Fruit fly (Drosophila melanogaster) whole organism, embryonic: ENCODE results near the gene mRpL39.

Source experiments
- Awh ChIP-seq: fragments of 200-800 bp; sonication (Bioruptor generic); IDR thresholded peaks from 2 replicates; pipeline ENCODE4, ENCODE4 v1.3.6; 2022; ENCODE audit warnings: missing biosample characterization, missing genetic modification characterization
- CG10209 ChIP-seq: fragments of 200-800 bp; sonication (Bioruptor generic); optimal IDR thresholded peaks from 3 replicates; lab custom pipeline; 2017; ENCODE audit warnings: missing biosample characterization, mild to moderate bottlenecking, missing genetic modification characterization, missing genetic modification reagents
- CG10654 ChIP-seq: fragments of 200-800 bp; sonication (Bioruptor generic); optimal IDR thresholded peaks from 2 replicates; lab custom pipeline; 2016; ENCODE audit warnings: missing biosample characterization, missing genetic modification characterization
- CG11085 ChIP-seq: fragments of 200-800 bp; sonication (Bioruptor generic); IDR thresholded peaks from 2 replicates; pipeline ENCODE4 v1.3.6; 2022; ENCODE audit warnings: missing biosample characterization, missing genetic modification characterization
- CG12071 ChIP-seq: fragments of 200-800 bp; sonication (Bioruptor generic); optimal IDR thresholded peaks from 3 replicates; lab custom pipeline; 2018; ENCODE audit warnings: missing biosample characterization, mild to moderate bottlenecking, missing genetic modification characterization
- CG12155 ChIP-seq: fragments of 200-800 bp; sonication (Bioruptor generic); optimal IDR thresholded peaks from 3 replicates; lab custom pipeline; 2016; ENCODE audit warnings: missing biosample characterization, missing genetic modification characterization
- CG15601 ChIP-seq: fragments of 200-800 bp; sonication (Bioruptor generic); optimal IDR thresholded peaks from 3 replicates; lab custom pipeline; 2019; ENCODE audit warnings: missing biosample characterization, mild to moderate bottlenecking, missing genetic modification characterization, moderate library complexity
- CG16863 ChIP-seq: fragments of 200-800 bp; sonication (Bioruptor generic); optimal IDR thresholded peaks from 3 replicates; lab custom pipeline; 2016; ENCODE audit warnings: missing biosample characterization, missing genetic modification characterization
- CG17385 ChIP-seq: fragments of 200-800 bp; sonication (Bioruptor generic); optimal IDR thresholded peaks from 3 replicates; lab custom pipeline; 2018; ENCODE audit warnings: missing biosample characterization, mild to moderate bottlenecking, missing genetic modification characterization
- CG2712 ChIP-seq: fragments of 200-800 bp; optimal IDR thresholded peaks from 3 replicates; lab custom pipeline; 2019; ENCODE audit warnings: missing biosample characterization, mild to moderate bottlenecking, missing genetic modification characterization, moderate library complexity
- CG30403 ChIP-seq: fragments of 200-800 bp; sonication (Bioruptor generic); optimal IDR thresholded peaks from 3 replicates; lab custom pipeline; 2016; ENCODE audit warnings: missing biosample characterization, missing genetic modification characterization
- CG32532 ChIP-seq: fragments of 200-800 bp; sonication (Bioruptor generic); IDR thresholded peaks from 2 replicates; pipeline ENCODE4 v1.3.6; 2022; ENCODE audit warnings: missing biosample characterization, missing genetic modification characterization
- CG3847 ChIP-seq: fragments of 200-800 bp; sonication (Bioruptor generic); IDR thresholded peaks from 2 replicates; pipeline ENCODE4 v1.3.6; 2022; ENCODE audit warnings: missing biosample characterization, missing genetic modification characterization
- CG7745 ChIP-seq: fragments of 200-800 bp; sonication (Bioruptor generic); optimal IDR thresholded peaks from 2 replicates; lab custom pipeline; 2018; ENCODE audit warnings: missing biosample characterization, mild to moderate bottlenecking, missing genetic modification characterization, moderate library complexity
- CG8290 ChIP-seq, 3 experiments: fragments of 200-800 bp; sonication (Bioruptor generic); optimal IDR thresholded peaks; 2 replicates each; lab custom pipeline; 2016 to 2019; ENCODE audit warnings: missing biosample characterization in 3 of 3, missing genetic modification characterization in 3 of 3, mild to moderate bottlenecking in 2 of 3, moderate library complexity in 1 of 3
- CG8478 ChIP-seq: fragments of >200 bp; optimal IDR thresholded peaks from 2 replicates; lab custom pipeline; 2018
- CG8765 ChIP-seq: fragments of 200-800 bp; sonication (Bioruptor generic); IDR thresholded peaks from 2 replicates; pipeline ENCODE4 v1.3.6; 2022; ENCODE audit warnings: missing biosample characterization, missing genetic modification characterization
- Dll ChIP-seq: fragments of 200-800 bp; sonication (Bioruptor generic); IDR thresholded peaks from 4 replicates; pipeline ENCODE4 v1.3.6; 2022; ENCODE audit warnings: missing biosample characterization, missing genetic modification characterization; ENCODE audit not compliant: partially characterized antibody
- Doc2 ChIP-seq: fragments of 200-800 bp; sonication (Bioruptor generic); IDR thresholded peaks from 2 replicates; pipeline ENCODE4 v1.3.6; 2022; ENCODE audit warnings: missing biosample characterization, missing genetic modification characterization
- Dref ChIP-seq: fragments of 200-800 bp; sonication (Bioruptor generic); IDR thresholded peaks from 2 replicates; pipeline ENCODE4 v1.3.6; 2022; ENCODE audit warnings: missing biosample characterization, missing genetic modification characterization
- Fer1 ChIP-seq: fragments of 200-800 bp; sonication (Bioruptor generic); optimal IDR thresholded peaks from 2 replicates; lab custom pipeline; 2017; ENCODE audit warnings: missing biosample characterization, mild to moderate bottlenecking, missing genetic modification characterization
- Gsc ChIP-seq: fragments of 200-800 bp; sonication (Bioruptor generic); IDR thresholded peaks from 2 replicates; pipeline ENCODE4 v1.3.6; 2022; ENCODE audit warnings: missing biosample characterization, missing genetic modification characterization
- Hsf ChIP-seq: fragments of 200-800 bp; sonication (Bioruptor generic); optimal IDR thresholded peaks from 3 replicates; lab custom pipeline; 2016; ENCODE audit warnings: missing biosample characterization, missing genetic modification characterization
- MBD-R2 ChIP-seq: fragments of 200-800 bp; sonication (Bioruptor generic); IDR thresholded peaks from 2 replicates; pipeline ENCODE4 v1.3.6; 2022; ENCODE audit warnings: missing biosample characterization, missing genetic modification characterization
- Meics ChIP-seq: fragments of 200-800 bp; sonication (Bioruptor generic); optimal IDR thresholded peaks from 2 replicates; lab custom pipeline; 2017; ENCODE audit warnings: missing biosample characterization, mild to moderate bottlenecking, missing genetic modification characterization
- Myb ChIP-seq: fragments of 200-800 bp; sonication (Bioruptor generic); optimal IDR thresholded peaks from 2 replicates; lab custom pipeline; 2016; ENCODE audit warnings: missing biosample characterization, missing genetic modification characterization
- Nf-YB ChIP-seq: fragments of 200-800 bp; sonication (Bioruptor generic); optimal IDR thresholded peaks from 3 replicates; lab custom pipeline; 2019; ENCODE audit warnings: missing biosample characterization, mild to moderate bottlenecking, missing genetic modification characterization, moderate library complexity
- Spps ChIP-seq: fragments of 200-800 bp; sonication (Bioruptor generic); optimal IDR thresholded peaks from 2 replicates; lab custom pipeline; 2018; ENCODE audit warnings: missing biosample characterization, mild to moderate bottlenecking, missing genetic modification characterization
- Trl ChIP-seq, 3 experiments: fragments of >200 bp in 2 of 3; fragments of 200-800 bp in 1 of 3; sonication (Bioruptor generic) in 1 of 3; optimal IDR thresholded peaks; 2 replicates in 1 of 3; 3 replicates in 2 of 3; lab custom pipeline; 2016 to 2017; ENCODE audit warnings: missing biosample characterization in 1 of 3, missing genetic modification characterization in 1 of 3
- ase ChIP-seq: fragments of 200-800 bp; sonication (Bioruptor generic); IDR thresholded peaks from 3 replicates; pipeline ENCODE4 v1.3.6; 2022; ENCODE audit warnings: missing biosample characterization, missing genetic modification characterization
- btn ChIP-seq: fragments of 200-800 bp; sonication (Bioruptor generic); optimal IDR thresholded peaks from 2 replicates; lab custom pipeline; 2016; ENCODE audit warnings: missing biosample characterization, missing genetic modification characterization
- emc ChIP-seq: fragments of 200-800 bp; sonication (Bioruptor generic); optimal IDR thresholded peaks from 2 replicates; lab custom pipeline; 2016; ENCODE audit warnings: missing biosample characterization, missing genetic modification characterization
- ftz-f1 ChIP-seq: fragments of 200-800 bp; sonication (Bioruptor generic); optimal IDR thresholded peaks from 2 replicates; lab custom pipeline; 2016; ENCODE audit warnings: missing biosample characterization, missing genetic modification characterization
- ind ChIP-seq: fragments of 200-800 bp; sonication (Bioruptor generic); optimal IDR thresholded peaks from 3 replicates; lab custom pipeline; 2016; ENCODE audit warnings: missing biosample characterization, missing genetic modification characterization
- knrl ChIP-seq: fragments of 200-800 bp; sonication (Bioruptor generic); IDR thresholded peaks from 3 replicates; pipeline ENCODE4 v1.3.6; 2022; ENCODE audit warnings: missing biosample characterization, missing genetic modification characterization; ENCODE audit not compliant: partially characterized antibody
- lmd ChIP-seq: fragments of 200-800 bp; sonication (Bioruptor generic); IDR thresholded peaks from 2 replicates; pipeline ENCODE4 v1.3.6; 2022; ENCODE audit warnings: missing biosample characterization, missing genetic modification characterization
- maf-S ChIP-seq: fragments of 200-800 bp; sonication (Bioruptor generic); optimal IDR thresholded peaks from 2 replicates; lab custom pipeline; 2016; ENCODE audit warnings: missing biosample characterization, missing genetic modification characterization
- nerfin-2 ChIP-seq: fragments of 200-800 bp; sonication (Bioruptor generic); IDR thresholded peaks from 2 replicates; pipeline ENCODE4 v1.3.6; 2022; ENCODE audit warnings: missing biosample characterization, missing genetic modification characterization; ENCODE audit not compliant: partially characterized antibody
- oc ChIP-seq: fragments of 200-800 bp; sonication (Bioruptor generic); optimal IDR thresholded peaks from 2 replicates; lab custom pipeline; 2018; ENCODE audit warnings: missing biosample characterization, mild to moderate bottlenecking, missing genetic modification characterization, moderate library complexity
- pho ChIP-seq: fragments of 200-800 bp; sonication (Bioruptor generic); optimal IDR thresholded peaks from 2 replicates; lab custom pipeline; 2016; ENCODE audit warnings: missing biosample characterization, missing genetic modification characterization
- pros ChIP-seq: fragments of 200-800 bp; sonication (Bioruptor generic); optimal IDR thresholded peaks from 3 replicates; lab custom pipeline; 2019; ENCODE audit warnings: missing biosample characterization, mild to moderate bottlenecking, missing genetic modification characterization, moderate library complexity
- pum ChIP-seq: fragments of 200-800 bp; sonication (Bioruptor generic); optimal IDR thresholded peaks from 2 replicates; lab custom pipeline; 2016; ENCODE audit warnings: missing biosample characterization, missing genetic modification characterization
- pzg ChIP-seq: fragments of 200-800 bp; sonication (Bioruptor generic); optimal IDR thresholded peaks from 3 replicates; lab custom pipeline; 2018; ENCODE audit warnings: missing biosample characterization, mild to moderate bottlenecking, missing genetic modification characterization, moderate library complexity
- scrt ChIP-seq: fragments of 200-800 bp; sonication (Bioruptor generic); optimal IDR thresholded peaks from 2 replicates; lab custom pipeline; 2018; ENCODE audit warnings: missing biosample characterization, mild to moderate bottlenecking, missing genetic modification characterization, moderate library complexity
- sens ChIP-seq: fragments of 200-800 bp; sonication (Bioruptor generic); peaks from one replicate; lab custom pipeline; 2016; ENCODE audit warnings: missing biosample characterization, missing genetic modification characterization
- sr ChIP-seq: fragments of 200-800 bp; sonication (Bioruptor generic); IDR thresholded peaks from 3 replicates; pipeline ENCODE4 v1.3.6; 2022; ENCODE audit warnings: missing biosample characterization, missing genetic modification characterization
- tll ChIP-seq, 2 experiments: fragments of 200-800 bp in 1 of 2; fragments of >200 bp in 1 of 2; sonication (Bioruptor generic) in 1 of 2; optimal IDR thresholded peaks; 2 replicates each; lab custom pipeline; 2017 to 2019; ENCODE audit warnings: missing biosample characterization in 2 of 2, missing genetic modification characterization in 2 of 2, mild to moderate bottlenecking in 1 of 2, moderate library complexity in 1 of 2
- wor ChIP-seq: fragments of 200-800 bp; sonication (Bioruptor generic); IDR thresholded peaks from 2 replicates; pipeline ENCODE4 v1.3.6; 2022; ENCODE audit warnings: missing biosample characterization, missing genetic modification characterization
- z ChIP-seq: fragments of 200-800 bp; sonication (Bioruptor generic); IDR thresholded peaks from 3 replicates; pipeline ENCODE4 v1.3.6; 2022; ENCODE audit warnings: missing biosample characterization, missing genetic modification characterization
- zen ChIP-seq: fragments of 200-800 bp; sonication (Bioruptor generic); optimal IDR thresholded peaks from 3 replicates; lab custom pipeline; 2018; ENCODE audit warnings: missing biosample characterization, mild to moderate bottlenecking, missing genetic modification characterization, moderate library complexity

The mRpL39 gene

dm6 chr3L:15035585-15035984 lies 36.1 kb upstream of the mRpL39 start (continued):
- TF ChIP-seq CG15601 (tag; lab: Kevin White, UChicago) = no peak
- TF ChIP-seq MBD-R2 = no peak
- no peak for TF ChIP-seq CG8290 (GFP tag; optimal IDR thresholded peaks at IDR 0.05; lab: Kevin White, UChicago)
- no peak for TF ChIP-seq CG8290 (tag; optimal IDR thresholded peaks at IDR 0.05; lab: Kevin White, UChicago)
- TF ChIP-seq CG7745 (tag; lab: Kevin White, UChicago) = no peak
- TF ChIP-seq Doc2 = no peak
- no peak for TF ChIP-seq Myb
- no peak for TF ChIP-seq CG32532
- TF ChIP-seq CG12155 (GFP tag; lab: Kevin White, UChicago) = no peak
- no peak for TF ChIP-seq Gsc
- TF ChIP-seq Awh (GFP tag; lab: Robert Waterston, UW) = no peak
- no peak for TF ChIP-seq pros (GFP tag; lab: Kevin White, UChicago)
- TF ChIP-seq Dll (GFP tag; lab: Robert Waterston, UW) = no peak
- no peak for TF ChIP-seq CG8765 (GFP tag; lab: Robert Waterston, UW)
- TF ChIP-seq Nf-YB (GFP tag; lab: Kevin White, UChicago) = no peak
- TF ChIP-seq btn (GFP tag; lab: Kevin White, UChicago) = no peak
- TF ChIP-seq CG11085 (GFP tag; lab: Robert Waterston, UW) = no peak
- TF ChIP-seq knrl (GFP tag; lab: Robert Waterston, UW) = no peak
- TF ChIP-seq CG10209 (GFP tag; lab: Kevin White, UChicago) = no peak
- no peak for TF ChIP-seq oc (tag; lab: Kevin White, UChicago)
- TF ChIP-seq ind = peak; percentile 9
- no peak for TF ChIP-seq ftz-f1 (GFP tag; lab: Kevin White, UChicago)
- no peak for TF ChIP-seq CG12071 (GFP tag; lab: Kevin White, UChicago)
- peak; percentile 16 for TF ChIP-seq CG30403 (GFP tag; lab: Kevin White, UChicago)
- TF ChIP-seq sens (GFP tag; lab: Kevin White, UChicago) = peak; percentile 45
- peak; percentile 39 for TF ChIP-seq Meics
- TF ChIP-seq CG17385 = no peak
- TF ChIP-seq Fer1 (GFP tag; lab: Kevin White, UChicago) = peak; percentile 3
- TF ChIP-seq pum (GFP tag; lab: Kevin White, UChicago) = no peak
- peak; percentile 7 for TF ChIP-seq pho (GFP tag; lab: Kevin White, UChicago)
- TF ChIP-seq Spps (tag; lab: Kevin White, UChicago) = no peak
- no peak for TF ChIP-seq ase (GFP tag; lab: Robert Waterston, UW)
- TF ChIP-seq, all 482 proteins: peak for 18

dm6 chr3L:15034714-15035076 lies 35.2 kb upstream of the mRpL39 start:
- TF ChIP-seq CG16863 (GFP tag; lab: Kevin White, UChicago) = no peak
- peak; percentile 98 for TF ChIP-seq scrt (GFP tag; lab: Kevin White, UChicago)
- TF ChIP-seq Trl (optimal IDR thresholded peaks at IDR 0.05; lab: Kevin White, UChicago) = peak in 1 of 2 experiments; percentile 16
- TF ChIP-seq Trl (GFP tag; optimal IDR thresholded peaks at IDR 0.05; lab: Kevin White, UChicago) = no peak
- TF ChIP-seq, all 482 proteins: peak for 2

- TF ChIP-seq sr = no peak
- TF ChIP-seq pzg (GFP tag; lab: Kevin White, UChicago) = no peak
- TF ChIP-seq Hsf = no peak
- no peak for TF ChIP-seq emc (GFP tag; lab: Kevin White, UChicago)
- TF ChIP-seq lmd (GFP tag; lab: Robert Waterston, UW) = no peak
- no peak for TF ChIP-seq wor
- no peak for TF ChIP-seq CG32532
- peak; percentile 42 for TF ChIP-seq CG2712 (tag; lab: Kevin White, UChicago)
- no peak for TF ChIP-seq CG3847
- no peak for TF ChIP-seq CG10654 (GFP tag; lab: Kevin White, UChicago)
- TF ChIP-seq z (GFP tag; lab: Robert Waterston, UW) = no peak
- no peak for TF ChIP-seq zen (tag; lab: Kevin White, UChicago)
- no peak for TF ChIP-seq tll (GFP tag; optimal IDR thresholded peaks at IDR 0.05; lab: Kevin White, UChicago)
- TF ChIP-seq maf-S (GFP tag; lab: Kevin White, UChicago) = no peak
- no peak for TF ChIP-seq CG8478
- TF ChIP-seq nerfin-2 = no peak
- TF ChIP-seq Dref (GFP tag; lab: Robert Waterston, UW) = no peak
Observed at dm6 chr3L:15034061-15034713, 34.7 kb upstream of the mRpL39 start.
